Fruit fly (Drosophila melanogaster) whole organism, prepupa: ENCODE measurements around the gene Edg78E.

Source experiments
- CG32006 ChIP-seq: fragments of 200-800 bp; sonication (Bioruptor generic); optimal IDR thresholded peaks from 3 replicates; lab custom pipeline; 2017; ENCODE audit warnings: missing biosample characterization, mild to moderate bottlenecking, missing genetic modification characterization
- CG6163 ChIP-seq: fragments of 200-800 bp; sonication (Bioruptor generic); IDR thresholded peaks from 3 replicates; pipeline ENCODE4 v1.3.6; 2022; ENCODE audit warnings: missing biosample characterization, missing genetic modification characterization
- CG6276 ChIP-seq: fragments of 200-800 bp; sonication (Bioruptor generic); optimal IDR thresholded peaks from 2 replicates; lab custom pipeline; 2017; ENCODE audit warnings: missing biosample characterization, mild to moderate bottlenecking, missing genetic modification characterization
- CG6808 ChIP-seq: fragments of 200-800 bp; sonication (Bioruptor generic); optimal IDR thresholded peaks from 3 replicates; lab custom pipeline; 2017; ENCODE audit warnings: missing biosample characterization, missing genetic modification characterization, mild to moderate bottlenecking, moderate library complexity, missing genetic modification reagents
- CG8319 ChIP-seq: fragments of 200-800 bp; sonication (Bioruptor generic); optimal IDR thresholded peaks from 3 replicates; lab custom pipeline; 2016; ENCODE audit warnings: missing biosample characterization, missing genetic modification characterization
- Lpt ChIP-seq: fragments of 200-800 bp; sonication (Bioruptor generic); optimal IDR thresholded peaks from 3 replicates; lab custom pipeline; 2016; ENCODE audit warnings: missing biosample characterization, missing genetic modification characterization
- Sox102F ChIP-seq: fragments of 200-800 bp; sonication (Bioruptor generic); optimal IDR thresholded peaks from 2 replicates; lab custom pipeline; 2016; ENCODE audit warnings: missing biosample characterization, mild to moderate bottlenecking, missing genetic modification characterization
- acj6 ChIP-seq: fragments of 200-800 bp; sonication (Bioruptor generic); optimal IDR thresholded peaks from 3 replicates; lab custom pipeline; 2016; ENCODE audit warnings: missing biosample characterization, missing genetic modification characterization

dm6 chr3L:21301737-21302487 is 4.3 kb upstream of the Edg78E start:
- TF ChIP-seq CG8319 (no peak), CG6163 (GFP tag; lab: Robert Waterston, UW) (no peak), Lpt (GFP tag; lab: Kevin White, UChicago) (no peak), CG6276 (no peak), CG6808 (GFP tag; lab: Kevin White, UChicago) (peak; percentile 15), acj6 (no peak), CG32006 (GFP tag; lab: Kevin White, UChicago) (no peak), Sox102F (GFP tag; lab: Kevin White, UChicago) (no peak)
